Worm (Caenorhabditis elegans) whole organism, early embryonic: ENCODE results near the gene lgg-1.

Experiments used
- aly-1 ChIP-seq: sonication (generic microtip); optimal IDR thresholded peaks from 2 replicates; lab custom pipeline; 2016; ENCODE audit warnings: missing genetic modification characterization, missing compliant biosample characterization
- ama-1 ChIP-seq: fragments of 150-350 bp; optimal IDR thresholded peaks from 2 replicates; lab custom pipeline; 2014
- ceh-36 ChIP-seq: sonication (generic microtip); optimal IDR thresholded peaks from 2 replicates; lab custom pipeline; 2016; ENCODE audit warnings: missing genetic modification characterization, inconsistent platforms, missing compliant biosample characterization
- flt-1 ChIP-seq: fragments of 200-800 bp; sonication (Bioruptor generic); IDR thresholded peaks from 2 replicates; pipeline ENCODE4 v1.3.6; 2022; ENCODE audit warnings: missing genetic modification characterization, missing compliant biosample characterization
- hmbx-1 ChIP-seq: sonication (generic microtip); optimal IDR thresholded peaks from 2 replicates; lab custom pipeline; 2016; ENCODE audit warnings: mild to moderate bottlenecking, missing genetic modification characterization, missing compliant biosample characterization
- sea-1 ChIP-seq: fragments of 200-800 bp; sonication (Bioruptor generic); conservative IDR thresholded peaks from 2 replicates; pipeline ENCODE4 v1.3.6; 2022; ENCODE audit warnings: missing genetic modification characterization, missing compliant biosample characterization

DNA sequence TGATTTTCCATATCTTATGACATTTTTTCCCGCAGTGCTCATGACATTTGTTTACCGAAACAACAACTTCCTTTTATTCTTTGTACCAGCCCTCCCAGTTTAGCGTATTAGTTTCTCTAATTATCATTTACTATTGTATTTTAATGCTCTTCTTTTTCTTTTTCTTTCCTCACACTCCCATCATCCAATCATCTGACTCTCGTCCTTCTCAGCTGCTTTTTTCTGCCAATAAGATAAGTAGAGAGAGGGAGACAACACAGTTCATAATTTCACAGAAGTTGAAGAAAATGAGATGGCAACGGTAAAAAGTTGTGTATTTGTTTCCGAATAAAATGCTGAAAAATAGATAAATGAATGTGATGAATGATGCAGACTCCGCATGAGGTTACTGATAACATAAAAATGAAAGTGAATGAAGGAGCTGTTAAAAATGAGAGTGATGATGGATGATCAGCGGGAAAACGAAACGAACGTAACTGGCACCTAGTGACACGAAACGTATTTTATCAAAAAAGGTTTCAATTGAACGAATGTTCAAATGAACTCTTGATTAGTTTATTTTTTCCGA is 29.9 kb upstream of the lgg-1 start:
- TF ChIP-seq ama-1 (lab: Kevin White, UChicago) (no peak), ceh-36 (tag; lab: Kevin White, UChicago) (no peak), hmbx-1 (tag; lab: Kevin White, UChicago) (no peak), flt-1 (GFP tag; lab: Robert Waterston, UW) (no peak), sea-1 (GFP tag; lab: Robert Waterston, UW) (no peak), aly-1 (no peak)
